Fruit fly (Drosophila melanogaster) whole organism, prepupa: ENCODE measurements around the gene pic.

Experiments
- Blimp-1 ChIP-seq: fragments of 200-800 bp; sonication (Bioruptor generic); optimal IDR thresholded peaks from 3 replicates; lab custom pipeline; 2017; ENCODE audit warnings: missing biosample characterization, missing genetic modification characterization, mild to moderate bottlenecking, moderate library complexity, missing genetic modification reagents
- CG10631 ChIP-seq: fragments of 200-800 bp; sonication (Bioruptor generic); optimal IDR thresholded peaks from 2 replicates; lab custom pipeline; 2016; ENCODE audit warnings: missing biosample characterization, missing genetic modification characterization
- CG10669 ChIP-seq: fragments of 200-800 bp; sonication (Bioruptor generic); optimal IDR thresholded peaks from 3 replicates; lab custom pipeline; 2018; ENCODE audit warnings: missing biosample characterization, mild to moderate bottlenecking, missing genetic modification characterization, moderate library complexity
- CG11294 ChIP-seq: fragments of 200-800 bp; sonication (Bioruptor generic); IDR thresholded peaks from 2 replicates; pipeline ENCODE4 v1.3.6; 2022; ENCODE audit warnings: missing biosample characterization, missing genetic modification characterization
- CG15336 ChIP-seq: fragments of 200-800 bp; sonication (Bioruptor generic); IDR thresholded peaks from 2 replicates; pipeline ENCODE4 v1.3.6; 2022; ENCODE audit warnings: missing biosample characterization, missing genetic modification characterization
- CG1621 ChIP-seq: fragments of 200-800 bp; sonication (Bioruptor generic); optimal IDR thresholded peaks from 3 replicates; lab custom pipeline; 2018; ENCODE audit warnings: missing biosample characterization, mild to moderate bottlenecking, missing genetic modification characterization
- CG3032 ChIP-seq: fragments of 200-800 bp; optimal IDR thresholded peaks from 2 replicates; lab custom pipeline; 2019; ENCODE audit warnings: missing biosample characterization, mild to moderate bottlenecking, missing genetic modification characterization, moderate library complexity
- CG32006 ChIP-seq: fragments of 200-800 bp; sonication (Bioruptor generic); optimal IDR thresholded peaks from 3 replicates; lab custom pipeline; 2017; ENCODE audit warnings: missing biosample characterization, mild to moderate bottlenecking, missing genetic modification characterization
- CG3919 ChIP-seq: fragments of 200-800 bp; sonication (Bioruptor generic); optimal IDR thresholded peaks from 3 replicates; lab custom pipeline; 2016; ENCODE audit warnings: missing biosample characterization, missing genetic modification characterization
- CG4318 ChIP-seq: fragments of 200-800 bp; sonication (Bioruptor generic); optimal IDR thresholded peaks from 3 replicates; lab custom pipeline; 2017; ENCODE audit warnings: missing biosample characterization, mild to moderate bottlenecking, missing genetic modification characterization
- CG6276 ChIP-seq: fragments of 200-800 bp; sonication (Bioruptor generic); optimal IDR thresholded peaks from 2 replicates; lab custom pipeline; 2017; ENCODE audit warnings: missing biosample characterization, mild to moderate bottlenecking, missing genetic modification characterization
- CG6792 ChIP-seq: fragments of 200-800 bp; sonication (Bioruptor generic); optimal IDR thresholded peaks from 3 replicates; lab custom pipeline; 2016; ENCODE audit warnings: missing biosample characterization, missing genetic modification characterization
- CG6854 ChIP-seq: fragments of 200-800 bp; sonication (Bioruptor generic); optimal IDR thresholded peaks from 2 replicates; lab custom pipeline; 2017; ENCODE audit warnings: missing biosample characterization, mild to moderate bottlenecking, missing genetic modification characterization
- CG8119 ChIP-seq: fragments of 200-800 bp; sonication (Bioruptor generic); IDR thresholded peaks from 3 replicates; pipeline ENCODE4 v1.3.6; 2022; ENCODE audit warnings: missing biosample characterization, missing genetic modification characterization
- CG8319 ChIP-seq: fragments of 200-800 bp; sonication (Bioruptor generic); optimal IDR thresholded peaks from 3 replicates; lab custom pipeline; 2016; ENCODE audit warnings: missing biosample characterization, missing genetic modification characterization
- CG8632 ChIP-seq: fragments of 200-800 bp; sonication (Bioruptor generic); optimal IDR thresholded peaks from 3 replicates; lab custom pipeline; 2016; ENCODE audit warnings: missing biosample characterization, missing genetic modification characterization
- CG9139 ChIP-seq: fragments of 200-800 bp; sonication (Bioruptor generic); optimal IDR thresholded peaks from 3 replicates; lab custom pipeline; 2017; ENCODE audit warnings: missing biosample characterization, mild to moderate bottlenecking, missing genetic modification characterization
- Eip75B ChIP-seq: fragments of 200-800 bp; sonication (Bioruptor generic); optimal IDR thresholded peaks from 3 replicates; lab custom pipeline; 2016; ENCODE audit warnings: missing biosample characterization, missing genetic modification characterization
- Eip78C ChIP-seq: fragments of 200-800 bp; sonication (Bioruptor generic); peaks from one replicate; lab custom pipeline; 2016; ENCODE audit warnings: missing biosample characterization, missing genetic modification characterization
- Eip93F ChIP-seq: fragments of 200-800 bp; sonication (Bioruptor generic); optimal IDR thresholded peaks from 2 replicates; lab custom pipeline; 2016; ENCODE audit warnings: missing biosample characterization, mild to moderate bottlenecking, missing genetic modification characterization
- Ets21C ChIP-seq: fragments of 200-800 bp; sonication (Bioruptor generic); optimal IDR thresholded peaks from 3 replicates; lab custom pipeline; 2016; ENCODE audit warnings: missing biosample characterization, missing genetic modification characterization
- Ets96B ChIP-seq: fragments of 200-800 bp; optimal IDR thresholded peaks from 2 replicates; lab custom pipeline; 2019; ENCODE audit warnings: missing biosample characterization, mild to moderate bottlenecking, missing genetic modification characterization, moderate library complexity
- Gug ChIP-seq: fragments of 200-800 bp; sonication (Bioruptor generic); IDR thresholded peaks from 2 replicates; pipeline ENCODE4 v1.3.6; 2022; ENCODE audit warnings: missing biosample characterization, missing genetic modification characterization
- Hr38 ChIP-seq: sonication (Bioruptor generic); optimal IDR thresholded peaks from 2 replicates; lab custom pipeline; 2016; ENCODE audit warnings: missing biosample characterization, missing genetic modification characterization
- Hr39 ChIP-seq: fragments of 200-800 bp; sonication (Bioruptor generic); optimal IDR thresholded peaks from 2 replicates; lab custom pipeline; 2016; ENCODE audit warnings: missing biosample characterization, missing genetic modification characterization
- Hr4 ChIP-seq: fragments of 200-800 bp; sonication (Bioruptor generic); optimal IDR thresholded peaks from 3 replicates; lab custom pipeline; 2016; ENCODE audit warnings: missing biosample characterization, missing genetic modification characterization
- Lpt ChIP-seq: fragments of 200-800 bp; sonication (Bioruptor generic); optimal IDR thresholded peaks from 3 replicates; lab custom pipeline; 2016; ENCODE audit warnings: missing biosample characterization, missing genetic modification characterization
- Met ChIP-seq: fragments of 200-800 bp; sonication (Bioruptor generic); optimal IDR thresholded peaks from 3 replicates; lab custom pipeline; 2016; ENCODE audit warnings: missing biosample characterization, missing genetic modification characterization
- OdsH ChIP-seq: fragments of 200-800 bp; sonication (Bioruptor generic); optimal IDR thresholded peaks from 3 replicates; lab custom pipeline; 2016; ENCODE audit warnings: missing biosample characterization, missing genetic modification characterization
- Smox ChIP-seq: fragments of 200-800 bp; sonication (Bioruptor generic); optimal IDR thresholded peaks from 3 replicates; lab custom pipeline; 2016; ENCODE audit warnings: missing biosample characterization, missing genetic modification characterization
- Sox102F ChIP-seq: fragments of 200-800 bp; sonication (Bioruptor generic); optimal IDR thresholded peaks from 2 replicates; lab custom pipeline; 2016; ENCODE audit warnings: missing biosample characterization, mild to moderate bottlenecking, missing genetic modification characterization
- Sox15 ChIP-seq: fragments of 200-800 bp; sonication (Bioruptor generic); optimal IDR thresholded peaks from 3 replicates; lab custom pipeline; 2016; ENCODE audit warnings: missing biosample characterization, missing genetic modification characterization
- acj6 ChIP-seq: fragments of 200-800 bp; sonication (Bioruptor generic); optimal IDR thresholded peaks from 3 replicates; lab custom pipeline; 2016; ENCODE audit warnings: missing biosample characterization, missing genetic modification characterization
- cyc ChIP-seq: fragments of 200-800 bp; sonication (Bioruptor generic); optimal IDR thresholded peaks from 3 replicates; lab custom pipeline; 2016; ENCODE audit warnings: missing biosample characterization, missing genetic modification characterization
- dsx ChIP-seq: fragments of 200-800 bp; optimal IDR thresholded peaks from 3 replicates; lab custom pipeline; 2019; ENCODE audit warnings: missing biosample characterization, mild to moderate bottlenecking, missing genetic modification characterization, moderate library complexity; ENCODE audit not compliant: poor library complexity, severe bottlenecking
- eg ChIP-seq: fragments of 200-800 bp; sonication (Bioruptor generic); IDR thresholded peaks from 3 replicates; pipeline ENCODE4 v1.3.6; 2022; ENCODE audit warnings: missing biosample characterization, missing genetic modification characterization
- esn ChIP-seq: fragments of 200-800 bp; sonication (Bioruptor generic); optimal IDR thresholded peaks from 2 replicates; lab custom pipeline; 2016; ENCODE audit warnings: missing biosample characterization, mild to moderate bottlenecking, missing genetic modification characterization, moderate library complexity
- fd59A ChIP-seq: fragments of 200-800 bp; sonication (Bioruptor generic); optimal IDR thresholded peaks from 2 replicates; lab custom pipeline; 2017; ENCODE audit warnings: missing biosample characterization, mild to moderate bottlenecking, missing genetic modification characterization, missing genetic modification reagents
- fkh ChIP-seq: fragments of 200-800 bp; sonication (Bioruptor generic); optimal IDR thresholded peaks from 3 replicates; lab custom pipeline; 2017; ENCODE audit warnings: missing biosample characterization, mild to moderate bottlenecking, missing genetic modification characterization, moderate library complexity
- lz ChIP-seq: fragments of 200-800 bp; sonication (Bioruptor generic); optimal IDR thresholded peaks from 3 replicates; lab custom pipeline; 2016; ENCODE audit warnings: missing biosample characterization, missing genetic modification characterization
- net ChIP-seq: fragments of 200-800 bp; sonication (Bioruptor generic); optimal IDR thresholded peaks from 3 replicates; lab custom pipeline; 2016; ENCODE audit warnings: missing biosample characterization, missing genetic modification characterization
- ss ChIP-seq, 2 experiments: fragments of 200-800 bp; sonication (Bioruptor generic); optimal IDR thresholded peaks; 2 replicates in 1 of 2; 3 replicates in 1 of 2; lab custom pipeline; 2017 to 2018; ENCODE audit warnings: mild to moderate bottlenecking in 2 of 2, missing biosample characterization in 2 of 2, missing genetic modification characterization in 2 of 2, moderate library complexity in 1 of 2
- svp ChIP-seq: fragments of 200-800 bp; sonication (Bioruptor generic); peaks from one replicate; lab custom pipeline; 2016; ENCODE audit warnings: missing biosample characterization, missing genetic modification characterization
- topi ChIP-seq: fragments of 200-800 bp; sonication (Bioruptor generic); optimal IDR thresholded peaks from 3 replicates; lab custom pipeline; 2016; ENCODE audit warnings: missing biosample characterization, missing genetic modification characterization
- vri ChIP-seq: fragments of 200-800 bp; sonication (Bioruptor generic); optimal IDR thresholded peaks from 3 replicates; lab custom pipeline; 2016; ENCODE audit warnings: missing biosample characterization, mild to moderate bottlenecking, missing genetic modification characterization

Gene pic

dm6 chr3R:13044459-13044858, 7.6 kb upstream of the pic start, which contains the start of gene Hsc70-2:
Hsc70-2 (plus strand) TSS chr3R:13044759.
- TF ChIP-seq acj6 (no peak), CG15336 (no peak), CG32006 (GFP tag; lab: Kevin White, UChicago) (no peak), topi (GFP tag; lab: Kevin White, UChicago) (no peak), CG11294 (no peak), Ets21C (GFP tag; lab: Kevin White, UChicago) (no peak), Hr4 (GFP tag; lab: Kevin White, UChicago) (no peak), CG10669 (GFP tag; lab: Kevin White, UChicago) (no peak), Sox15 (GFP tag; lab: Kevin White, UChicago) (no peak), svp (GFP tag; lab: Kevin White, UChicago) (no peak), CG8632 (GFP tag; lab: Kevin White, UChicago) (no peak), CG8319 (no peak), Smox (GFP tag; lab: Kevin White, UChicago) (no peak), CG6276 (GFP tag; lab: Kevin White, UChicago) (no peak), CG9139 (no peak)

DNA sequence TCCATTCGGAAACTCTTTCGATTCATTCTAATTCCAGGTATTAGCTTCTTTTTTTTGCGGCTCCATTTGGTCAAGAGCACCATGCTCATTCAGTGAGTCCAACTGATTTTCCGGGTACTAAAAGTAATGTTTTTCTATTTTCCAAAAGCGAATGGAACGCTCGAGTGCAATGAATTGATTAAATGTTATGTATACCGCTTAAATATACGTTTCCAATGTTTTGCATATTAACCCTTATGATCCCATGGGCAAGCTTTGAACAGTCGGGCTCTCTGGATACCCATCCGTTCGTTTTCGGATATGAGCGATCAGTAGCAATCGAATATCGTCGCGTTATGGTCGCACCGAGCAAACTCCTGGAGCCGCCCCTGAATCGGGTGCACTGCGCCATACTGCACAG, 4.6 kb upstream of the pic start, which contains the start of gene CG31157:
Gene CG31157 (plus strand): TSS at position 301 of the 400 bp plus-strand sequence.
- TF ChIP-seq Hr4 (GFP tag; lab: Kevin White, UChicago) (no peak), svp (GFP tag; lab: Kevin White, UChicago) (no peak), CG4318 (no peak), CG1621 (tag; lab: Kevin White, UChicago) (no peak), Eip93F (GFP tag; lab: Kevin White, UChicago) (no peak), Hr38 (GFP tag; lab: Kevin White, UChicago) (no peak), topi (GFP tag; lab: Kevin White, UChicago) (no peak), lz (GFP tag; lab: Kevin White, UChicago) (no peak), CG32006 (GFP tag; lab: Kevin White, UChicago) (no peak)

DNA sequence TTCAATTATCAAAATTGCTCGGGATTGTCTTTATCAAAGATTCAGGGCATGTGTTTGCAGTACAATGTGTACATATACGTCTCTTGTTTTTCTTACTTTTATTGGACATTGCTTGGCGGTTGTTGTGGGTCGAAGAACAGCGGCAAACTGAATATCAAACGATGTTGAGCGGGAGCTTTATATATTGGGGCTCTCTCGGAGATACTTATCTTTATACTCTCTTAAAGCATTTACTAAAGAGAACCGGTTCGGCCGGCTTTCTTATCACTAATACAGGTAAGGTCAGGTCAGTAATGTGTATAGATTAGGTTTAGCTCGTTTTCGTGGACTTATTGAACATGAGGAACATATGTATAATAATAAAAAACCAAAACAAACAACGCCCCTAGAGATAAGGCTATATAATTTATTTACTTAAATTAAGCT, 734 bp upstream of the pic start, which contains the start of gene CG7966:
Gene CG7966 (minus strand): TSS at position 156 of the 426 bp plus-strand sequence.
- TF ChIP-seq Eip78C (GFP tag; lab: Kevin White, UChicago) (peak; percentile 86), CG8119 (GFP tag; lab: Robert Waterston, UW) (0 out of 3 replicates have a peak, but pooled peaks have one; percentile 51), CG10631 (GFP tag; lab: Kevin White, UChicago) (no peak), CG9139 (peak; percentile 52), CG8319 (no peak), vri (GFP tag; lab: Kevin White, UChicago) (peak; percentile 92), fd59A (no peak), Ets96B (tag; lab: Kevin White, UChicago) (no peak), esn (GFP tag; lab: Kevin White, UChicago) (peak; percentile 49), Eip75B (GFP tag; lab: Kevin White, UChicago) (peak; percentile 58), OdsH (GFP tag; lab: Kevin White, UChicago) (no peak), CG6854 (GFP tag; lab: Kevin White, UChicago) (peak; percentile 81), Blimp-1 (no peak), Sox102F (GFP tag; lab: Kevin White, UChicago) (peak; percentile 67), ss (GFP tag; optimal IDR thresholded peaks at IDR 0.05; lab: Kevin White, UChicago) (peak in 1 of 2 experiments; percentile 47), CG6276 (GFP tag; lab: Kevin White, UChicago) (no peak), CG1621 (tag; lab: Kevin White, UChicago) (peak; percentile 25), eg (GFP tag; lab: Robert Waterston, UW) (peak; percentile 46; the same call in 2 of the 3 replicates), Hr39 (GFP tag; lab: Kevin White, UChicago) (no peak), CG6792 (peak; percentile 32), CG32006 (GFP tag; lab: Kevin White, UChicago) (no peak), CG15336 (peak; percentile 55; the same call in 1 of the 2 replicates), CG3032 (tag; lab: Kevin White, UChicago) (peak; percentile 23), CG11294 (no peak), acj6 (no peak), Gug (GFP tag; lab: Robert Waterston, UW) (no peak), Met (GFP tag; lab: Kevin White, UChicago) (no peak), Lpt (GFP tag; lab: Kevin White, UChicago) (peak; percentile 42), topi (GFP tag; lab: Kevin White, UChicago) (peak; percentile 13), dsx (GFP tag; lab: Kevin White, UChicago) (peak; percentile 96), svp (GFP tag; lab: Kevin White, UChicago) (peak; percentile 95), cyc (GFP tag; lab: Kevin White, UChicago) (no peak), lz (GFP tag; lab: Kevin White, UChicago) (no peak), CG3919 (GFP tag; lab: Kevin White, UChicago) (peak; percentile 53), Smox (GFP tag; lab: Kevin White, UChicago) (no peak), Hr4 (GFP tag; lab: Kevin White, UChicago) (no peak), net (peak; percentile 31), fkh (GFP tag; lab: Kevin White, UChicago) (peak; percentile 100)
